Worm (Caenorhabditis elegans): ENCODE results near the gene C02E7.7.

- TF ChIP-seq tbx-11 (GFP tag; IDR thresholded peaks at IDR 0.05) = no peak
- no peak for TF ChIP-seq tra-4 (tag; optimal IDR thresholded peaks at IDR 0.05)
- TF ChIP-seq ceh-36 (tag; optimal IDR thresholded peaks at IDR 0.05) = no peak
Measured at ce11 chrV:4948635-4949034, 30.3 kb upstream of the C02E7.7 start, which contains the start of gene str-209.
